Fruit fly (Drosophila melanogaster) whole organism, embryonic: ENCODE data around the gene Paics.
A peak's percentile ranks its signal among the peaks of the same experiment; 100 is the strongest.

ENCODE experiments used
- Atf6 ChIP-seq: fragments of 200-800 bp; sonication (Bioruptor generic); IDR thresholded peaks from 2 replicates; pipeline ENCODE4 v1.3.6; 2022; ENCODE audit warnings: missing biosample characterization, missing genetic modification characterization
- CG10565 ChIP-seq: fragments of 200-800 bp; sonication (Bioruptor generic); optimal IDR thresholded peaks from 3 replicates; lab custom pipeline; 2016; ENCODE audit warnings: missing biosample characterization, mild to moderate bottlenecking, missing genetic modification characterization
- CG10654 ChIP-seq: fragments of 200-800 bp; sonication (Bioruptor generic); optimal IDR thresholded peaks from 2 replicates; lab custom pipeline; 2016; ENCODE audit warnings: missing biosample characterization, missing genetic modification characterization
- CG11093 ChIP-seq: fragments of 200-800 bp; sonication (Bioruptor generic); IDR thresholded peaks from 3 replicates; pipeline ENCODE4 v1.3.6; 2022; ENCODE audit warnings: missing biosample characterization, missing genetic modification characterization
- CG11247 ChIP-seq: fragments of 200-800 bp; sonication (Bioruptor generic); IDR thresholded peaks from 2 replicates; pipeline ENCODE4 v1.3.6; 2022; ENCODE audit warnings: missing biosample characterization, missing genetic modification characterization
- CG11504 ChIP-seq: fragments of 200-800 bp; sonication (Bioruptor generic); optimal IDR thresholded peaks from 3 replicates; lab custom pipeline; 2019; ENCODE audit warnings: missing biosample characterization, mild to moderate bottlenecking, missing genetic modification characterization, moderate library complexity
- CG12104 ChIP-seq: fragments of 200-800 bp; sonication (Bioruptor generic); optimal IDR thresholded peaks from 3 replicates; lab custom pipeline; 2016; ENCODE audit warnings: missing biosample characterization, missing genetic modification characterization
- CG12236 ChIP-seq: fragments of 200-800 bp; sonication (Bioruptor generic); optimal IDR thresholded peaks from 2 replicates; lab custom pipeline; 2016; ENCODE audit warnings: missing biosample characterization, missing genetic modification characterization
- CG12391 ChIP-seq: fragments of 200-800 bp; sonication (Bioruptor generic); optimal IDR thresholded peaks from 3 replicates; lab custom pipeline; 2018; ENCODE audit warnings: missing biosample characterization, mild to moderate bottlenecking, missing genetic modification characterization, moderate library complexity
- CG12769 ChIP-seq: fragments of 200-800 bp; sonication (Bioruptor generic); optimal IDR thresholded peaks from 2 replicates; lab custom pipeline; 2019; ENCODE audit warnings: missing biosample characterization, mild to moderate bottlenecking, missing genetic modification characterization, moderate library complexity
- CG14014 ChIP-seq: fragments of 200-800 bp; sonication (Bioruptor generic); IDR thresholded peaks from 2 replicates; pipeline ENCODE4 v1.3.6; 2022; ENCODE audit warnings: missing biosample characterization, missing genetic modification characterization
- CG14710 ChIP-seq: fragments of 200-800 bp; sonication (Bioruptor generic); optimal IDR thresholded peaks from 3 replicates; lab custom pipeline; 2019; ENCODE audit warnings: missing biosample characterization, mild to moderate bottlenecking, missing genetic modification characterization, moderate library complexity
- CG16813 ChIP-seq: fragments of 200-800 bp; sonication (Bioruptor generic); IDR thresholded peaks from 3 replicates; pipeline ENCODE4 v1.3.6; 2022; ENCODE audit warnings: missing biosample characterization, missing genetic modification characterization; ENCODE audit not compliant: partially characterized antibody
- CG17359 ChIP-seq: fragments of 200-800 bp; sonication (Bioruptor generic); optimal IDR thresholded peaks from 3 replicates; lab custom pipeline; 2018; ENCODE audit warnings: missing biosample characterization, mild to moderate bottlenecking, missing genetic modification characterization, moderate library complexity
- CG17912 ChIP-seq: fragments of 200-800 bp; sonication (Bioruptor generic); optimal IDR thresholded peaks from 2 replicates; lab custom pipeline; 2018; ENCODE audit warnings: missing biosample characterization, mild to moderate bottlenecking, missing genetic modification characterization
- CG18599 ChIP-seq: fragments of 200-800 bp; sonication (Bioruptor generic); optimal IDR thresholded peaks from 3 replicates; lab custom pipeline; 2017; ENCODE audit warnings: missing biosample characterization, missing genetic modification characterization, mild to moderate bottlenecking, moderate library complexity, missing genetic modification reagents
- CG18764 ChIP-seq: fragments of 200-800 bp; sonication (Bioruptor generic); optimal IDR thresholded peaks from 3 replicates; lab custom pipeline; 2016; ENCODE audit warnings: missing biosample characterization, missing genetic modification characterization
- CG2712 ChIP-seq: fragments of 200-800 bp; optimal IDR thresholded peaks from 3 replicates; lab custom pipeline; 2019; ENCODE audit warnings: missing biosample characterization, mild to moderate bottlenecking, missing genetic modification characterization, moderate library complexity
- CG30020 ChIP-seq: fragments of 200-800 bp; optimal IDR thresholded peaks from 2 replicates; lab custom pipeline; 2019; ENCODE audit warnings: missing biosample characterization, mild to moderate bottlenecking, missing genetic modification characterization, moderate library complexity
- CG31441 ChIP-seq: fragments of 200-800 bp; sonication (Bioruptor generic); IDR thresholded peaks from 2 replicates; pipeline ENCODE4 v1.3.6; 2022; ENCODE audit warnings: missing biosample characterization, missing genetic modification characterization
- CG6272 ChIP-seq: fragments of 200-800 bp; sonication (Bioruptor generic); IDR thresholded peaks from 2 replicates; pipeline ENCODE4 v1.3.6; 2022; ENCODE audit warnings: missing biosample characterization, missing genetic modification characterization
- CG6791 ChIP-seq: fragments of 200-800 bp; sonication (Bioruptor generic); IDR thresholded peaks from 3 replicates; pipeline ENCODE4 v1.3.6; 2022; ENCODE audit warnings: missing biosample characterization, missing genetic modification characterization; ENCODE audit not compliant: partially characterized antibody
- CG6813 ChIP-seq: fragments of 200-800 bp; sonication (Bioruptor generic); optimal IDR thresholded peaks from 2 replicates; lab custom pipeline; 2017; ENCODE audit warnings: missing biosample characterization, missing genetic modification characterization, mild to moderate bottlenecking, moderate library complexity, missing genetic modification reagents
- CG6854 ChIP-seq: fragments of 200-800 bp; sonication (Bioruptor generic); optimal IDR thresholded peaks from 3 replicates; lab custom pipeline; 2017; ENCODE audit warnings: missing biosample characterization, mild to moderate bottlenecking, missing genetic modification characterization
- CG7786 ChIP-seq: fragments of 200-800 bp; sonication (Bioruptor generic); optimal IDR thresholded peaks from 2 replicates; lab custom pipeline; 2016; ENCODE audit warnings: missing biosample characterization, missing genetic modification characterization
- CG8290 ChIP-seq, 3 experiments: fragments of 200-800 bp; sonication (Bioruptor generic); optimal IDR thresholded peaks; 2 replicates each; lab custom pipeline; 2016 to 2019; ENCODE audit warnings: missing biosample characterization in 3 of 3, missing genetic modification characterization in 3 of 3, mild to moderate bottlenecking in 2 of 3, moderate library complexity in 1 of 3
- D19B ChIP-seq: fragments of 200-800 bp; sonication (Bioruptor generic); optimal IDR thresholded peaks from 2 replicates; lab custom pipeline; 2017; ENCODE audit warnings: missing biosample characterization, mild to moderate bottlenecking, missing genetic modification characterization
- Dll ChIP-seq: fragments of 200-800 bp; sonication (Bioruptor generic); IDR thresholded peaks from 4 replicates; pipeline ENCODE4 v1.3.6; 2022; ENCODE audit warnings: missing biosample characterization, missing genetic modification characterization; ENCODE audit not compliant: partially characterized antibody
- Gsc ChIP-seq: fragments of 200-800 bp; sonication (Bioruptor generic); IDR thresholded peaks from 2 replicates; pipeline ENCODE4 v1.3.6; 2022; ENCODE audit warnings: missing biosample characterization, missing genetic modification characterization
- Med ChIP-seq: fragments of 200-800 bp; sonication (Bioruptor generic); peaks from one replicate; lab custom pipeline; 2016; ENCODE audit warnings: missing biosample characterization, missing genetic modification characterization, mild to moderate bottlenecking, inconsistent platforms, moderate library complexity
- Oaz ChIP-seq: fragments of 200-800 bp; sonication (Bioruptor generic); IDR thresholded peaks from 2 replicates; pipeline ENCODE4 v1.3.6; 2022; ENCODE audit warnings: missing biosample characterization, missing genetic modification characterization
- caup ChIP-seq: fragments of 200-800 bp; sonication (Bioruptor generic); optimal IDR thresholded peaks from 3 replicates; lab custom pipeline; 2017; ENCODE audit warnings: missing biosample characterization, mild to moderate bottlenecking, missing genetic modification characterization, moderate library complexity; ENCODE audit not compliant: severe bottlenecking
- chm ChIP-seq: fragments of 200-800 bp; sonication (Bioruptor generic); IDR thresholded peaks from 2 replicates; pipeline ENCODE4 v1.3.6; 2022; ENCODE audit warnings: missing biosample characterization, missing genetic modification characterization
- crp ChIP-seq, 2 experiments: fragments of 200-800 bp; sonication (Bioruptor generic); optimal IDR thresholded peaks; 2 replicates in 1 of 2; 3 replicates in 1 of 2; lab custom pipeline; 2017; ENCODE audit warnings: missing biosample characterization in 2 of 2, missing genetic modification characterization in 2 of 2, mild to moderate bottlenecking in 1 of 2, moderate library complexity in 1 of 2
- da ChIP-seq: fragments of 200-800 bp; sonication (Bioruptor generic); optimal IDR thresholded peaks from 2 replicates; lab custom pipeline; 2016; ENCODE audit warnings: missing biosample characterization, missing genetic modification characterization
- dimm ChIP-seq: fragments of 200-800 bp; sonication (Bioruptor generic); IDR thresholded peaks from 2 replicates; pipeline ENCODE4 v1.3.6; 2022; ENCODE audit warnings: missing biosample characterization, missing genetic modification characterization
- dmrt11E ChIP-seq: fragments of 200-800 bp; sonication (Bioruptor generic); optimal IDR thresholded peaks from 3 replicates; lab custom pipeline; 2018; ENCODE audit warnings: missing biosample characterization, mild to moderate bottlenecking, missing genetic modification characterization, moderate library complexity
- dmrt99B ChIP-seq: fragments of 200-800 bp; sonication (Bioruptor generic); optimal IDR thresholded peaks from 2 replicates; lab custom pipeline; 2018; ENCODE audit warnings: missing biosample characterization, mild to moderate bottlenecking, missing genetic modification characterization, moderate library complexity
- ems ChIP-seq: fragments of 200-800 bp; sonication (Bioruptor generic); optimal IDR thresholded peaks from 3 replicates; lab custom pipeline; 2016; ENCODE audit warnings: missing biosample characterization, missing genetic modification characterization
- en ChIP-seq: fragments of 200-800 bp; sonication (Bioruptor generic); optimal IDR thresholded peaks from 2 replicates; lab custom pipeline; 2016; ENCODE audit warnings: missing biosample characterization, missing genetic modification characterization
- ewg ChIP-seq: fragments of 200-800 bp; sonication (Bioruptor generic); optimal IDR thresholded peaks from 3 replicates; lab custom pipeline; 2017; ENCODE audit warnings: mild to moderate bottlenecking, missing biosample characterization, missing genetic modification reagents, missing genetic modification characterization
- her ChIP-seq: fragments of 200-800 bp; sonication (Bioruptor generic); optimal IDR thresholded peaks from 2 replicates; lab custom pipeline; 2016; ENCODE audit warnings: missing biosample characterization, missing genetic modification characterization
- hth ChIP-seq: fragments of >200 bp; optimal IDR thresholded peaks from 2 replicates; lab custom pipeline; 2017; ENCODE audit warnings: inconsistent platforms
- maf-S ChIP-seq: fragments of 200-800 bp; sonication (Bioruptor generic); optimal IDR thresholded peaks from 2 replicates; lab custom pipeline; 2016; ENCODE audit warnings: missing biosample characterization, missing genetic modification characterization
- onecut ChIP-seq: fragments of 200-800 bp; sonication (Bioruptor generic); IDR thresholded peaks from 2 replicates; pipeline ENCODE4 v1.3.6; 2022; ENCODE audit warnings: missing biosample characterization, missing genetic modification characterization
- prd ChIP-seq, 3 experiments: fragments of >200 bp in 2 of 3; fragments of 200-800 bp in 1 of 3; sonication (Bioruptor generic) in 1 of 3; optimal IDR thresholded peaks in 2 of 3; IDR thresholded peaks in 1 of 3; 2 replicates in 2 of 3; 3 replicates in 1 of 3; pipeline versions ENCODE4 v1.3.6 to Lab custom; 2017 to 2022; ENCODE audit warnings: missing biosample characterization in 1 of 3, missing genetic modification characterization in 1 of 3
- schlank ChIP-seq: fragments of 200-800 bp; sonication (Bioruptor generic); optimal IDR thresholded peaks from 2 replicates; lab custom pipeline; 2018; ENCODE audit warnings: missing biosample characterization, mild to moderate bottlenecking, missing genetic modification characterization
- tx ChIP-seq: fragments of 200-800 bp; sonication (Bioruptor generic); optimal IDR thresholded peaks from 2 replicates; lab custom pipeline; 2016; ENCODE audit warnings: missing biosample characterization, missing genetic modification characterization
- zfh2 ChIP-seq: fragments of 200-800 bp; sonication (Bioruptor generic); optimal IDR thresholded peaks from 2 replicates; lab custom pipeline; 2016; ENCODE audit warnings: missing biosample characterization, missing genetic modification characterization

Gene Paics

DNA sequence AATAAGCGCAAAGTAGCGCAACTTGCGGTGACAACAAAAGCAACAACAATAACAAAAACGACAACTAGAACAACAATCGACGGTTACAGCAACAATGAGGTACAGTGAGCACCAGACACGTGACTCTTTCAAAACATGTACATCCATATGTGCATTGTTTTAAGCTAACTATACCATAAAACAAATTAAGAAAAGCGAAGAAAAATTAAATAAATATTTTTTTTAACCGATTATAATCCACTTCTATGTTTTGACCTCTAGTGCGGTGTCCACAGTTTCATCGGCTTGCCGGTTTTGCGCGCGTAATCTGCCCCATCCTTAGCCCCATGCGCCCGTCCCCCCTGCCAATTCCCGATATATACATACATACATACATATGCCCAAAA lies 6.1 kb downstream of the Paics start (continued):
- TF ChIP-seq Med (GFP tag; lab: Kevin White, UChicago) (peak; percentile 99), CG14710 (tag; lab: Kevin White, UChicago) (peak; percentile 56), Gsc (GFP tag; lab: Robert Waterston, UW) (no peak; the same call in 1 of the 2 replicates), CG6813 (peak; percentile 84), prd (optimal IDR thresholded peaks at IDR 0.05; lab: Kevin White, UChicago) (no peak), prd (GFP tag; IDR thresholded peaks at IDR 0.05; lab: Robert Waterston, UW) (peak; percentile 97), CG10654 (peak; percentile 80), CG11247 (GFP tag; lab: Robert Waterston, UW) (peak; percentile 97), onecut (GFP tag; lab: Robert Waterston, UW) (peak; percentile 72), CG6854 (peak; percentile 88), dmrt11E (tag; lab: Kevin White, UChicago) (peak; percentile 71), CG30020 (peak; percentile 22), CG12236 (no peak), dmrt99B (peak; percentile 90), en (GFP tag; lab: Kevin White, UChicago) (peak; percentile 52), CG7786 (GFP tag; lab: Kevin White, UChicago) (peak; percentile 91), CG31441 (GFP tag; lab: Robert Waterston, UW) (peak; percentile 87), caup (GFP tag; lab: Kevin White, UChicago) (peak; percentile 87), schlank (tag; lab: Kevin White, UChicago) (peak; percentile 86), Oaz (GFP tag; lab: Robert Waterston, UW) (peak; percentile 90), CG6272 (GFP tag; lab: Robert Waterston, UW) (peak; percentile 93), CG18764 (GFP tag; lab: Kevin White, UChicago) (peak; percentile 71), CG18599 (GFP tag; lab: Kevin White, UChicago) (peak; percentile 97), CG12769 (tag; lab: Kevin White, UChicago) (peak; percentile 91), CG17359 (tag; lab: Kevin White, UChicago) (peak; percentile 92), CG2712 (tag; lab: Kevin White, UChicago) (peak; percentile 88), CG6791 (GFP tag; lab: Robert Waterston, UW) (no peak), da (GFP tag; lab: Kevin White, UChicago) (peak; percentile 49), ems (GFP tag; lab: Kevin White, UChicago) (peak; percentile 76), CG8290 (GFP tag; optimal IDR thresholded peaks at IDR 0.05; lab: Kevin White, UChicago) (peak; percentile 67), CG8290 (tag; optimal IDR thresholded peaks at IDR 0.05; lab: Kevin White, UChicago) (peak in 1 of 2 experiments; percentile 94), CG11504 (tag; lab: Kevin White, UChicago) (peak; percentile 90), tx (GFP tag; lab: Kevin White, UChicago) (peak; percentile 74), Atf6 (GFP tag; lab: Robert Waterston, UW) (peak; percentile 96), maf-S (GFP tag; lab: Kevin White, UChicago) (peak; percentile 82), her (GFP tag; lab: Kevin White, UChicago) (peak; percentile 77), hth (lab: Kevin White, UChicago) (no peak), CG12391 (tag; lab: Kevin White, UChicago) (peak; percentile 89), CG16813 (GFP tag; lab: Robert Waterston, UW) (no peak), CG10565 (GFP tag; lab: Kevin White, UChicago) (peak; percentile 46), D19B (peak; percentile 89), CG14014 (GFP tag; lab: Robert Waterston, UW) (peak; percentile 96), dimm (GFP tag; lab: Robert Waterston, UW) (peak; percentile 90), zfh2 (GFP tag; lab: Kevin White, UChicago) (peak; percentile 95), CG12104 (GFP tag; lab: Kevin White, UChicago) (peak; percentile 78), CG11093 (GFP tag; lab: Robert Waterston, UW) (peak; percentile 91), Dll (GFP tag; lab: Robert Waterston, UW) (no peak), chm (GFP tag; lab: Robert Waterston, UW) (peak; percentile 95), CG17912 (GFP tag; lab: Kevin White, UChicago) (no peak), ewg (GFP tag; lab: Kevin White, UChicago) (peak; percentile 76), crp (GFP tag; optimal IDR thresholded peaks at IDR 0.05; lab: Kevin White, UChicago) (peak in 1 of 2 experiments; percentile 41)
